Worm (Caenorhabditis elegans): ENCODE data around the gene F27D9.13.
A peak's percentile ranks its signal among the peaks of the same experiment; 100 is the strongest.

The F27D9.13 gene

ce11 chrX:7703863-7704262, 36.6 kb upstream of the F27D9.13 start:
- no peak for TF ChIP-seq mbf-1 (tag; optimal IDR thresholded peaks at IDR 0.05)
- TF ChIP-seq elt-1 (tag; optimal IDR thresholded peaks at IDR 0.05), result no peak
- no peak for TF ChIP-seq elt-3 (tag; optimal IDR thresholded peaks at IDR 0.05)
- no peak for TF ChIP-seq nhr-23 (tag; optimal IDR thresholded peaks at IDR 0.05)
- no peak for TF ChIP-seq nhr-21 (tag; optimal IDR thresholded peaks at IDR 0.05)
- no peak for TF ChIP-seq nhr-129 (tag; optimal IDR thresholded peaks at IDR 0.05)

ce11 chrX:7689570-7689969, 22.3 kb upstream of the F27D9.13 start:
- TF ChIP-seq nhr-129 (tag; optimal IDR thresholded peaks at IDR 0.05) (peak; percentile 23), ceh-16 (tag; optimal IDR thresholded peaks at IDR 0.05) (no peak), nhr-237 (tag; optimal IDR thresholded peaks at IDR 0.05) (no peak), nhr-11 (tag; optimal IDR thresholded peaks at IDR 0.05) (no peak), dmd-4 (tag; optimal IDR thresholded peaks at IDR 0.05) (no peak), sem-4 (tag; optimal IDR thresholded peaks at IDR 0.05) (no peak), sma-9 (GFP tag; optimal IDR thresholded peaks at IDR 0.05) (peak; percentile 24), sma-9 (tag; optimal IDR thresholded peaks at IDR 0.05) (no peak), nhr-21 (tag; optimal IDR thresholded peaks at IDR 0.05) (no peak), gmeb-1 (tag; optimal IDR thresholded peaks at IDR 0.05) (no peak), zag-1 (tag; optimal IDR thresholded peaks at IDR 0.05) (no peak), elt-3 (tag; optimal IDR thresholded peaks at IDR 0.05) (no peak), F13H6.1 (tag; optimal IDR thresholded peaks at IDR 0.05) (peak; percentile 29), lin-39 (tag; optimal IDR thresholded peaks at IDR 0.05) (no peak), unc-62 (GFP tag; optimal IDR thresholded peaks at IDR 0.05) (no peak), mbf-1 (tag; optimal IDR thresholded peaks at IDR 0.05) (no peak)

ce11 chrX:7689119-7689518, 21.9 kb upstream of the F27D9.13 start, which contains the start of gene clik-2:
TSS of gene clik-2 (minus strand) at chrX:7689219.
- no peak for TF ChIP-seq elt-1 (tag; optimal IDR thresholded peaks at IDR 0.05)

ce11 chrX:7681965-7682946, 15.0 kb upstream of the F27D9.13 start, which contains the start of gene unc-18:
TSS of gene unc-18 (plus strand) at chrX:7682896.
- TF ChIP-seq fos-1 (tag; optimal IDR thresholded peaks at IDR 0.05) (no peak), crh-2 (tag; optimal IDR thresholded peaks at IDR 0.05) (peak; percentile 54), nhr-6 (tag; optimal IDR thresholded peaks at IDR 0.05) (peak; percentile 42), ztf-1 (GFP tag; conservative IDR thresholded peaks at IDR 0.05) (no peak), unc-39 (tag; optimal IDR thresholded peaks at IDR 0.05) (no peak), skn-1 (tag; optimal IDR thresholded peaks at IDR 0.05) (no peak), ZK546.5 (tag; optimal IDR thresholded peaks at IDR 0.05) (no peak), nhr-129 (tag; optimal IDR thresholded peaks at IDR 0.05) (peak; percentile 67), sma-9 (GFP tag; optimal IDR thresholded peaks at IDR 0.05) (peak; percentile 24), sma-9 (tag; optimal IDR thresholded peaks at IDR 0.05) (no peak), F13H6.1 (tag; optimal IDR thresholded peaks at IDR 0.05) (peak; percentile 32), nhr-21 (tag; optimal IDR thresholded peaks at IDR 0.05) (no peak), alr-1 (tag; optimal IDR thresholded peaks at IDR 0.05) (no peak), nhr-10 (tag; optimal IDR thresholded peaks at IDR 0.05) (no peak), nhr-237 (tag; optimal IDR thresholded peaks at IDR 0.05) (no peak), lin-11 (tag; optimal IDR thresholded peaks at IDR 0.05) (no peak), elt-3 (tag; optimal IDR thresholded peaks at IDR 0.05) (no peak), egl-27 (tag; optimal IDR thresholded peaks at IDR 0.05) (no peak), sem-4 (tag; optimal IDR thresholded peaks at IDR 0.05) (no peak), blmp-1 (tag; optimal IDR thresholded peaks at IDR 0.05; ENCODE audit: insufficient read depth) (no peak), lin-13 (GFP tag; optimal IDR thresholded peaks at IDR 0.05) (peak; percentile 18), nhr-23 (tag; optimal IDR thresholded peaks at IDR 0.05) (no peak), peb-1 (tag; optimal IDR thresholded peaks at IDR 0.05) (no peak), sma-3 (GFP tag; optimal IDR thresholded peaks at IDR 0.05) (no peak), unc-62 (GFP tag; optimal IDR thresholded peaks at IDR 0.05) (no peak), ztf-11 (tag; optimal IDR thresholded peaks at IDR 0.05) (no peak), unc-55 (GFP tag; optimal IDR thresholded peaks at IDR 0.05) (peak; percentile 79), lsy-2 (tag; optimal IDR thresholded peaks at IDR 0.05) (peak in 1 of 2 experiments; percentile 62), ztf-4 (tag; optimal IDR thresholded peaks at IDR 0.05) (no peak), mab-5 (tag; optimal IDR thresholded peaks at IDR 0.05) (peak; percentile 38), aly-2 (tag; optimal IDR thresholded peaks at IDR 0.05) (no peak), nhr-25 (tag; optimal IDR thresholded peaks at IDR 0.05) (no peak), C34F6.9 (tag; optimal IDR thresholded peaks at IDR 0.05) (peak; percentile 60), R02D3.7 (tag; optimal IDR thresholded peaks at IDR 0.05) (no peak), elt-1 (tag; optimal IDR thresholded peaks at IDR 0.05) (no peak), ceh-82 (tag; optimal IDR thresholded peaks at IDR 0.05) (no peak), gmeb-1 (tag; optimal IDR thresholded peaks at IDR 0.05) (no peak), Y55F3AM.14 (GFP tag; optimal IDR thresholded peaks at IDR 0.05) (no peak), ama-1 (optimal IDR thresholded peaks at IDR 0.05) (no peak), nhr-11 (tag; optimal IDR thresholded peaks at IDR 0.05) (no peak)
